Worm (Caenorhabditis elegans) whole organism, midembryonic: Measurements from ENCODE around the gene Y37D8A.5.

ENCODE experiments used
- T22C8.4 ChIP-seq: fragments of 200-800 bp; sonication (Bioruptor generic); IDR thresholded peaks from 2 replicates; pipeline ENCODE4 v1.3.6; 2022; ENCODE audit warnings: missing genetic modification characterization, missing compliant biosample characterization
- cog-1 ChIP-seq: sonication (generic microtip); optimal IDR thresholded peaks from 2 replicates; lab custom pipeline; 2016; ENCODE audit warnings: missing genetic modification characterization, missing compliant biosample characterization
- flt-1 ChIP-seq: fragments of 200-800 bp; sonication (Bioruptor generic); IDR thresholded peaks from 2 replicates; pipeline ENCODE4 v1.3.6; 2022; ENCODE audit warnings: missing genetic modification characterization, missing compliant biosample characterization
- klf-2 ChIP-seq: fragments of 200-800 bp; sonication (Bioruptor generic); conservative IDR thresholded peaks from 2 replicates; pipeline ENCODE4 v1.3.6; 2022; ENCODE audit warnings: missing genetic modification reagents, missing genetic modification characterization, missing compliant biosample characterization
- med-1 ChIP-seq: sonication (generic microtip); optimal IDR thresholded peaks from 2 replicates; lab custom pipeline; 2017; ENCODE audit warnings: missing genetic modification characterization, mild to moderate bottlenecking, missing compliant biosample characterization, antibody characterized with exemption, missing genetic modification reagents; ENCODE audit not compliant: insufficient read depth
- ref-1 ChIP-seq: fragments of 200-800 bp; sonication (Bioruptor generic); conservative IDR thresholded peaks from 2 replicates; pipeline ENCODE4 v1.3.6; 2022; ENCODE audit warnings: missing genetic modification reagents, missing genetic modification characterization, missing compliant biosample characterization
- tab-1 ChIP-seq: fragments of 200-800 bp; sonication (Bioruptor generic); IDR thresholded peaks from 2 replicates; pipeline ENCODE4 v1.3.6; 2022; ENCODE audit warnings: missing genetic modification characterization, missing compliant biosample characterization
- ztf-23 ChIP-seq: fragments of 200-800 bp; sonication (Bioruptor generic); IDR thresholded peaks from 2 replicates; pipeline ENCODE4 v1.3.6; 2022; ENCODE audit warnings: missing genetic modification reagents, missing genetic modification characterization, missing compliant biosample characterization
- ztf-29 ChIP-seq: fragments of 200-800 bp; sonication (Bioruptor generic); IDR thresholded peaks from 2 replicates; pipeline ENCODE4 v1.3.6; 2022; ENCODE audit warnings: missing genetic modification reagents, missing genetic modification characterization, missing compliant biosample characterization

Gene Y37D8A.5

ce11 chrIII:12870060-12870696 is 14.9 kb upstream of the Y37D8A.5 start, which contains the start of gene Y37D8A.6:
Y37D8A.6 (minus strand) TSS chrIII:12870297.
- TF ChIP-seq cog-1 (tag; lab: Kevin White, UChicago) (no peak), T22C8.4 (GFP tag; lab: Robert Waterston, UW) (no peak), tab-1 (GFP tag; lab: Robert Waterston, UW) (no peak), med-1 (GFP tag; lab: Kevin White, UChicago) (no peak), ztf-29 (GFP tag; lab: Robert Waterston, UW) (no peak), ztf-23 (GFP tag; lab: Robert Waterston, UW) (no peak), flt-1 (GFP tag; lab: Robert Waterston, UW) (no peak), ref-1 (GFP tag; lab: Robert Waterston, UW) (no peak), klf-2 (no peak)

ce11 chrIII:12864648-12865047 is 9.4 kb upstream of the Y37D8A.5 start, which contains the start of gene Y37D8A.8:
Y37D8A.8 (plus strand) TSS chrIII:12864948.
- no peak for TF ChIP-seq T22C8.4 (GFP tag; lab: Robert Waterston, UW)
- TF ChIP-seq cog-1 (tag; lab: Kevin White, UChicago) = no peak
- TF ChIP-seq med-1 (GFP tag; lab: Kevin White, UChicago) = no peak
- no peak for TF ChIP-seq ref-1 (GFP tag; lab: Robert Waterston, UW)
- no peak for TF ChIP-seq ztf-29 (GFP tag; lab: Robert Waterston, UW)
- no peak for TF ChIP-seq tab-1 (GFP tag; lab: Robert Waterston, UW)
- no peak for TF ChIP-seq ztf-23 (GFP tag; lab: Robert Waterston, UW)
- TF ChIP-seq klf-2 = no peak
- TF ChIP-seq flt-1 (GFP tag; lab: Robert Waterston, UW) = no peak

DNA sequence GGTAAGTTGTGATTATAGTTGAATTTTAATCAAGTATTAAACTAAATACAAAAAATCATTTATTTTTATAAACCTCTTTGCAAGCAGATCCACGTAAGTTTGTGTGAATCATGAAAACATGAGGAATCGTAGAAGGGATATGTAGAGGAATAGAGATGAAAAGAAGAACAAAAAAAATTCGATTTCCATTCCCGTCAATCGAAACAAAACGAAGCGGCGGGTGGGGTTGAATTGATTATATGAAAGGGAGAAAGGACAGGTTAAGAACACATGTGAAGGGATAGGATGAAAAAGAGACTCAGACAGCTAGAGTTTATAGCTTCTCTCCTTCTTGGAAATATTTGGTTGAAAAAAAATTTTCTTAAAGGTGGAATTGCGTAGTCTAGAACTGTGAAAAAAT is 4.8 kb upstream of the Y37D8A.5 start:
- TF ChIP-seq flt-1 (GFP tag; lab: Robert Waterston, UW) (no peak), tab-1 (GFP tag; lab: Robert Waterston, UW) (no peak), klf-2 (no peak), ztf-23 (GFP tag; lab: Robert Waterston, UW) (no peak), ztf-29 (GFP tag; lab: Robert Waterston, UW) (no peak), T22C8.4 (GFP tag; lab: Robert Waterston, UW) (no peak), cog-1 (tag; lab: Kevin White, UChicago) (no peak), med-1 (GFP tag; lab: Kevin White, UChicago) (no peak), ref-1 (GFP tag; lab: Robert Waterston, UW) (no peak)

DNA sequence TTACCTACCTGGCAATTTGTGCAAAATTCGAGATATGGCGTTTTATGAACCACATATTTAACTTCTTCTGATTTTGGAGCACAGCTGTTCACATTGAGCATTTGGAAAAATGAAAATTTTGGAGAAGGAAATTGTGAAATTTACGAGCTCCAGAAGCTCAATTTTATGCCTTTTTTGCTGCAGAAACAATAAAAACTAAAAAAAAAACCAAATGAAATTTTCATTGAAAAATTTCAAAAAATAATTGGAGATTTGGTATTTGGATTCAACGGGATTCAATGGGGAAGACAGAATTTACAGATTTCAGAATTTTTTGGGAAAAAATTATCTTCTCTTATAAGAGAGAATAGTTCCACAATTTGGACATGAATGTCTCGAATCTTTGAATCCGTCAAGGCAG is 1.3 kb upstream of the Y37D8A.5 start, which contains the start of gene Y37D8A.26:
Gene Y37D8A.26 (minus strand): TSS at position 101 of the 400 bp plus-strand sequence.
- TF ChIP-seq ztf-29 (GFP tag; lab: Robert Waterston, UW) (no peak), ref-1 (GFP tag; lab: Robert Waterston, UW) (no peak), flt-1 (GFP tag; lab: Robert Waterston, UW) (no peak), ztf-23 (GFP tag; lab: Robert Waterston, UW) (no peak), klf-2 (no peak), tab-1 (GFP tag; lab: Robert Waterston, UW) (no peak), cog-1 (tag; lab: Kevin White, UChicago) (no peak), med-1 (GFP tag; lab: Kevin White, UChicago) (no peak), T22C8.4 (GFP tag; lab: Robert Waterston, UW) (no peak)

ce11 chrIII:12851034-12851433 is 4.3 kb downstream of the Y37D8A.5 start:
- TF ChIP-seq tab-1 (GFP tag; lab: Robert Waterston, UW) = no peak
- TF ChIP-seq klf-2 = no peak
- TF ChIP-seq T22C8.4 (GFP tag; lab: Robert Waterston, UW) = no peak
- no peak for TF ChIP-seq ztf-23 (GFP tag; lab: Robert Waterston, UW)
- TF ChIP-seq med-1 (GFP tag; lab: Kevin White, UChicago) = no peak
- TF ChIP-seq flt-1 (GFP tag; lab: Robert Waterston, UW) = no peak
- no peak for TF ChIP-seq ref-1 (GFP tag; lab: Robert Waterston, UW)
- no peak for TF ChIP-seq ztf-29 (GFP tag; lab: Robert Waterston, UW)
- no peak for TF ChIP-seq cog-1 (tag; lab: Kevin White, UChicago)

- TF ChIP-seq T22C8.4 (GFP tag; lab: Robert Waterston, UW) = no peak
- no peak for TF ChIP-seq klf-2
Observed at ce11 chrIII:12849691-12850090, 5.6 kb downstream of the Y37D8A.5 start.

- TF ChIP-seq cog-1 (tag; lab: Kevin White, UChicago) (no peak), tab-1 (GFP tag; lab: Robert Waterston, UW) (no peak), ref-1 (GFP tag; lab: Robert Waterston, UW) (no peak), T22C8.4 (GFP tag; lab: Robert Waterston, UW) (no peak), med-1 (GFP tag; lab: Kevin White, UChicago) (no peak), ztf-29 (GFP tag; lab: Robert Waterston, UW) (no peak), flt-1 (GFP tag; lab: Robert Waterston, UW) (no peak), ztf-23 (GFP tag; lab: Robert Waterston, UW) (no peak), klf-2 (no peak)
Observed at ce11 chrIII:12848981-12849589, 6.2 kb downstream of the Y37D8A.5 start.

DNA sequence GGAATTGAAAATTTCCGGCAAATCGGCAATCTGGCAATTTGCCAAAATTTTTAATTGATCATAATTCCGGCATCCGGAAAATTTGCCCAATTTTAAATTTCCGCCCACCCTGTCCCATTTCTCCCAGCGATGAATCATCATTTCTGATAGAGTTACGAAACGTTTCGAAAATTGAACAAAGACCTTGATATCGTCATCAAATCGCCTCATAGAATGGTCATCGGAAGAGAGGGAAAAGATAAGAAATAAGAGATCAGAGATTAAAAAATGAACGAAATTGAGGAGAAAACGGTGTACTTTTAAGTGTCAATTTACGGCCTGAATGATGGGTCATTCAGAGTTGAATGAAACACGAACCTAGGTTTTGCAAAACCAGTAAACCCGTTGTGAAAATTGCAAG is 7.7 kb downstream of the Y37D8A.5 start:
- TF ChIP-seq flt-1 (GFP tag; lab: Robert Waterston, UW) (no peak), ref-1 (GFP tag; lab: Robert Waterston, UW) (no peak), cog-1 (tag; lab: Kevin White, UChicago) (no peak), tab-1 (GFP tag; lab: Robert Waterston, UW) (no peak), klf-2 (no peak), T22C8.4 (GFP tag; lab: Robert Waterston, UW) (no peak), med-1 (GFP tag; lab: Kevin White, UChicago) (no peak), ztf-29 (GFP tag; lab: Robert Waterston, UW) (no peak), ztf-23 (GFP tag; lab: Robert Waterston, UW) (no peak)
